Worm (Caenorhabditis elegans) whole organism, early embryonic: Measurements from ENCODE around the gene gbh-1.

Experiments used
- B0310.2 ChIP-seq: sonication (generic microtip); optimal IDR thresholded peaks from 2 replicates; lab custom pipeline; 2016; ENCODE audit warnings: mild to moderate bottlenecking, missing genetic modification characterization, missing compliant biosample characterization
- F13C5.2 ChIP-seq: sonication (generic microtip); optimal IDR thresholded peaks from 2 replicates; lab custom pipeline; 2017; ENCODE audit warnings: mild to moderate bottlenecking, missing genetic modification characterization, inconsistent platforms, missing compliant biosample characterization
- aly-1 ChIP-seq: sonication (generic microtip); optimal IDR thresholded peaks from 2 replicates; lab custom pipeline; 2016; ENCODE audit warnings: missing genetic modification characterization, missing compliant biosample characterization
- ama-1 ChIP-seq: fragments of 150-350 bp; optimal IDR thresholded peaks from 2 replicates; lab custom pipeline; 2014
- ceh-13 ChIP-seq: fragments of 200-800 bp; sonication (Bioruptor generic); optimal IDR thresholded peaks from 2 replicates; lab custom pipeline; 2018; ENCODE audit warnings: mild to moderate bottlenecking, missing genetic modification characterization, missing compliant biosample characterization
- ceh-36 ChIP-seq: sonication (generic microtip); optimal IDR thresholded peaks from 2 replicates; lab custom pipeline; 2016; ENCODE audit warnings: missing genetic modification characterization, inconsistent platforms, missing compliant biosample characterization
- ets-7 ChIP-seq: sonication (generic microtip); optimal IDR thresholded peaks from 2 replicates; lab custom pipeline; 2016; ENCODE audit warnings: missing genotype, missing genetic modification characterization, missing compliant biosample characterization
- flt-1 ChIP-seq: fragments of 200-800 bp; sonication (Bioruptor generic); IDR thresholded peaks from 2 replicates; pipeline ENCODE4 v1.3.6; 2022; ENCODE audit warnings: missing genetic modification characterization, missing compliant biosample characterization
- hmbx-1 ChIP-seq: sonication (generic microtip); optimal IDR thresholded peaks from 2 replicates; lab custom pipeline; 2016; ENCODE audit warnings: mild to moderate bottlenecking, missing genetic modification characterization, missing compliant biosample characterization
- hmg-4 ChIP-seq: fragments of 200-800 bp; sonication (Bioruptor generic); optimal IDR thresholded peaks from 2 replicates; lab custom pipeline; 2018; ENCODE audit warnings: mild to moderate bottlenecking, missing genetic modification characterization, missing compliant biosample characterization
- hnd-1 ChIP-seq: sonication (generic microtip); optimal IDR thresholded peaks from 2 replicates; lab custom pipeline; 2016; ENCODE audit warnings: missing genetic modification characterization, missing compliant biosample characterization
- pes-1 ChIP-seq: fragments of 200-800 bp; sonication (Bioruptor generic); IDR thresholded peaks from 2 replicates; pipeline ENCODE4 v1.3.6; 2022; ENCODE audit warnings: missing genetic modification reagents, missing genetic modification characterization, missing compliant biosample characterization
- scrt-1 ChIP-seq: fragments of 200-800 bp; sonication (Bioruptor generic); IDR thresholded peaks from 2 replicates; pipeline ENCODE4 v1.3.6; 2022; ENCODE audit warnings: missing genetic modification characterization, missing compliant biosample characterization
- sea-1 ChIP-seq: fragments of 200-800 bp; sonication (Bioruptor generic); conservative IDR thresholded peaks from 2 replicates; pipeline ENCODE4 v1.3.6; 2022; ENCODE audit warnings: missing genetic modification characterization, missing compliant biosample characterization
- tbx-11 ChIP-seq: fragments of 200-800 bp; sonication (Bioruptor generic); IDR thresholded peaks from 2 replicates; pipeline ENCODE4 v1.3.6; 2022; ENCODE audit warnings: missing genetic modification characterization, missing compliant biosample characterization
- tbx-37 ChIP-seq: fragments of 200-800 bp; sonication (Bioruptor generic); conservative IDR thresholded peaks from 2 replicates; pipeline ENCODE4 v1.3.6; 2022; ENCODE audit warnings: missing genetic modification reagents, missing genetic modification characterization, missing compliant biosample characterization
- tra-4 ChIP-seq: sonication (generic microtip); optimal IDR thresholded peaks from 2 replicates; lab custom pipeline; 2017; ENCODE audit warnings: missing genetic modification characterization, missing compliant biosample characterization

Gene gbh-1

ce11 chrII:10693655-10694054, at the start of gene gbh-1:
Gene gbh-1, minus strand, starts transcription at chrII:10693803.
- TF ChIP-seq hnd-1 (tag; lab: Kevin White, UChicago) (no peak), aly-1 (tag; lab: Kevin White, UChicago) (no peak), pes-1 (no peak), tra-4 (tag; lab: Kevin White, UChicago) (no peak), tbx-37 (no peak), ceh-36 (tag; lab: Kevin White, UChicago) (no peak), scrt-1 (GFP tag; lab: Robert Waterston, UW) (no peak), ama-1 (lab: Kevin White, UChicago) (no peak), F13C5.2 (tag; lab: Kevin White, UChicago) (no peak), hmg-4 (no peak)

ce11 chrII:10737059-10737458, 43.5 kb upstream of the gbh-1 start, which contains the start of gene C52A11.3:
Gene C52A11.3, plus strand, starts transcription at chrII:10737359.
- TF ChIP-seq sea-1 (GFP tag; lab: Robert Waterston, UW) (no peak), flt-1 (GFP tag; lab: Robert Waterston, UW) (no peak), B0310.2 (no peak), tbx-37 (no peak), hmg-4 (no peak), F13C5.2 (tag; lab: Kevin White, UChicago) (no peak), ama-1 (lab: Kevin White, UChicago) (no peak), pes-1 (no peak), ceh-36 (tag; lab: Kevin White, UChicago) (no peak)

- TF ChIP-seq ets-7 (tag; lab: Kevin White, UChicago): no peak
- no peak for TF ChIP-seq hnd-1 (tag; lab: Kevin White, UChicago)
- no peak for TF ChIP-seq hmbx-1
- no peak for TF ChIP-seq sea-1 (GFP tag; lab: Robert Waterston, UW)
- TF ChIP-seq hmg-4: no peak
- no peak for TF ChIP-seq tra-4 (tag; lab: Kevin White, UChicago)
- TF ChIP-seq ceh-36 (tag; lab: Kevin White, UChicago): no peak
- TF ChIP-seq ama-1 (lab: Kevin White, UChicago): no peak
- TF ChIP-seq tbx-37: no peak
- TF ChIP-seq B0310.2: no peak
- no peak for TF ChIP-seq aly-1 (tag; lab: Kevin White, UChicago)
- no peak for TF ChIP-seq scrt-1 (GFP tag; lab: Robert Waterston, UW)
- no peak for TF ChIP-seq pes-1
- no peak for TF ChIP-seq tbx-11 (GFP tag; lab: Robert Waterston, UW)
- TF ChIP-seq flt-1 (GFP tag; lab: Robert Waterston, UW): no peak
These were observed 37.9 kb upstream of the gbh-1 start, which contains the start of gene glb-12 for ce11 chrII:10731552-10731951. Gene glb-12, minus strand, starts transcription at chrII:10731652.

ce11 chrII:10730702-10731101, 37.1 kb upstream of the gbh-1 start:
- no peak for TF ChIP-seq B0310.2
- no peak for TF ChIP-seq aly-1 (tag; lab: Kevin White, UChicago)
- TF ChIP-seq flt-1 (GFP tag; lab: Robert Waterston, UW): no peak
- TF ChIP-seq ets-7 (tag; lab: Kevin White, UChicago): no peak
- TF ChIP-seq tbx-11 (GFP tag; lab: Robert Waterston, UW): no peak
- no peak for TF ChIP-seq hnd-1 (tag; lab: Kevin White, UChicago)
- no peak for TF ChIP-seq hmbx-1
- TF ChIP-seq tbx-37: no peak
- no peak for TF ChIP-seq F13C5.2 (tag; lab: Kevin White, UChicago)

- no peak for TF ChIP-seq sea-1 (GFP tag; lab: Robert Waterston, UW)
- no peak for TF ChIP-seq tbx-11 (GFP tag; lab: Robert Waterston, UW)
- no peak for TF ChIP-seq ceh-13 (GFP tag; lab: Kevin White, UChicago)
- TF ChIP-seq ets-7 (tag; lab: Kevin White, UChicago): no peak
- TF ChIP-seq ama-1 (lab: Kevin White, UChicago): no peak
- no peak for TF ChIP-seq tbx-37
- no peak for TF ChIP-seq hnd-1 (tag; lab: Kevin White, UChicago)
- TF ChIP-seq tra-4 (tag; lab: Kevin White, UChicago): no peak
- TF ChIP-seq F13C5.2 (tag; lab: Kevin White, UChicago): no peak
- no peak for TF ChIP-seq B0310.2
- TF ChIP-seq ceh-36 (tag; lab: Kevin White, UChicago): no peak
- no peak for TF ChIP-seq scrt-1 (GFP tag; lab: Robert Waterston, UW)
- TF ChIP-seq hmg-4: no peak
- no peak for TF ChIP-seq aly-1 (tag; lab: Kevin White, UChicago)
These were observed 29.5 kb upstream of the gbh-1 start, which contains the start of gene C09G5.14 for ce11 chrII:10723069-10723468. Gene C09G5.14, minus strand, starts transcription at chrII:10723169.

- TF ChIP-seq ama-1 (lab: Kevin White, UChicago) (no peak), B0310.2 (no peak), hnd-1 (tag; lab: Kevin White, UChicago) (no peak), hmbx-1 (no peak)
These were observed 26.3 kb upstream of the gbh-1 start, which contains the start of gene mks-5 for ce11 chrII:10719931-10720330. Gene mks-5, plus strand, starts transcription at chrII:10720231.

- no peak for TF ChIP-seq aly-1 (tag; lab: Kevin White, UChicago)
- TF ChIP-seq hnd-1 (tag; lab: Kevin White, UChicago): no peak
- no peak for TF ChIP-seq hmg-4
- no peak for TF ChIP-seq tbx-37
- TF ChIP-seq B0310.2: no peak
These were observed 23.5 kb upstream of the gbh-1 start, which contains the start of gene C09G5.13 for ce11 chrII:10717124-10717523. Gene C09G5.13, plus strand, starts transcription at chrII:10717424.

- no peak for TF ChIP-seq ama-1 (lab: Kevin White, UChicago)
- no peak for TF ChIP-seq B0310.2
- no peak for TF ChIP-seq scrt-1 (GFP tag; lab: Robert Waterston, UW)
- no peak for TF ChIP-seq ceh-13 (GFP tag; lab: Kevin White, UChicago)
- TF ChIP-seq tbx-11 (GFP tag; lab: Robert Waterston, UW): no peak
- no peak for TF ChIP-seq pes-1
- TF ChIP-seq tbx-37: no peak; the same call in 1 of the 2 replicates
These were observed 20.8 kb upstream of the gbh-1 start, which contains the start of the genes dph-2 and C09G5.7 for ce11 chrII:10714262-10714933. Gene dph-2, minus strand, starts transcription at chrII:10714297. Gene C09G5.7, plus strand, starts transcription at chrII:10714883.
